Worm (Caenorhabditis elegans) whole organism, late embryonic: ENCODE data around the gene npp-3.

Experiments
- ama-1 ChIP-seq: fragments of 150-350 bp; optimal IDR thresholded peaks from 2 replicates; lab custom pipeline; 2014
- che-1 ChIP-seq: sonication (generic microtip); optimal IDR thresholded peaks from 2 replicates; lab custom pipeline; 2016; ENCODE audit warnings: mild to moderate bottlenecking, missing genetic modification characterization, missing compliant biosample characterization

ce11 chrII:11899761-11900160 lies 25.2 kb upstream of the npp-3 start:
- TF ChIP-seq ama-1 (lab: Kevin White, UChicago) (no peak), che-1 (tag; lab: Kevin White, UChicago) (no peak)
